Fruit fly (Drosophila melanogaster) whole organism, embryonic: Measurements from ENCODE around the gene Gr98d.

Experiments
- Abd-B ChIP-seq: fragments of 200-800 bp; sonication (Bioruptor generic); optimal IDR thresholded peaks from 2 replicates; lab custom pipeline; 2018; ENCODE audit warnings: missing biosample characterization, mild to moderate bottlenecking, missing genetic modification characterization, moderate library complexity
- Ada2b ChIP-seq: fragments of 200-800 bp; sonication (Bioruptor generic); IDR thresholded peaks from 2 replicates; pipeline ENCODE4 v1.3.6; 2022; ENCODE audit warnings: missing biosample characterization, missing genetic modification characterization
- Bgb ChIP-seq: fragments of 200-800 bp; sonication (Bioruptor generic); IDR thresholded peaks from 2 replicates; pipeline ENCODE4 v1.3.6; 2022; ENCODE audit warnings: missing biosample characterization, missing genetic modification characterization; ENCODE audit not compliant: partially characterized antibody
- CG10654 ChIP-seq: fragments of 200-800 bp; sonication (Bioruptor generic); optimal IDR thresholded peaks from 2 replicates; lab custom pipeline; 2016; ENCODE audit warnings: missing biosample characterization, missing genetic modification characterization
- CG11398 ChIP-seq: fragments of 200-800 bp; sonication (Bioruptor generic); optimal IDR thresholded peaks from 2 replicates; lab custom pipeline; 2016; ENCODE audit warnings: missing biosample characterization, missing genetic modification characterization
- CG12391 ChIP-seq: fragments of 200-800 bp; sonication (Bioruptor generic); optimal IDR thresholded peaks from 3 replicates; lab custom pipeline; 2018; ENCODE audit warnings: missing biosample characterization, mild to moderate bottlenecking, missing genetic modification characterization, moderate library complexity
- CG12769 ChIP-seq: fragments of 200-800 bp; sonication (Bioruptor generic); optimal IDR thresholded peaks from 2 replicates; lab custom pipeline; 2019; ENCODE audit warnings: missing biosample characterization, mild to moderate bottlenecking, missing genetic modification characterization, moderate library complexity
- CG15073 ChIP-seq: fragments of 200-800 bp; sonication (Bioruptor generic); optimal IDR thresholded peaks from 2 replicates; lab custom pipeline; 2016; ENCODE audit warnings: missing biosample characterization, missing genetic modification characterization
- CG15514 ChIP-seq: fragments of 200-800 bp; sonication (Bioruptor generic); optimal IDR thresholded peaks from 3 replicates; lab custom pipeline; 2017; ENCODE audit warnings: missing biosample characterization, missing genetic modification characterization, mild to moderate bottlenecking, moderate library complexity, missing genetic modification reagents
- CG16813 ChIP-seq: fragments of 200-800 bp; sonication (Bioruptor generic); IDR thresholded peaks from 3 replicates; pipeline ENCODE4 v1.3.6; 2022; ENCODE audit warnings: missing biosample characterization, missing genetic modification characterization; ENCODE audit not compliant: partially characterized antibody
- CG17802 ChIP-seq: fragments of 200-800 bp; sonication (Bioruptor generic); optimal IDR thresholded peaks from 2 replicates; lab custom pipeline; 2018; ENCODE audit warnings: missing biosample characterization, mild to moderate bottlenecking, missing genetic modification characterization, moderate library complexity
- CG17829 ChIP-seq: fragments of 200-800 bp; optimal IDR thresholded peaks from 2 replicates; lab custom pipeline; 2019; ENCODE audit warnings: missing biosample characterization, mild to moderate bottlenecking, missing genetic modification characterization, moderate library complexity
- CG18619 ChIP-seq: fragments of 200-800 bp; sonication (Bioruptor generic); optimal IDR thresholded peaks from 3 replicates; lab custom pipeline; 2017; ENCODE audit warnings: missing biosample characterization, mild to moderate bottlenecking, missing genetic modification characterization
- CG31365 ChIP-seq: fragments of 200-800 bp; sonication (Bioruptor generic); optimal IDR thresholded peaks from 2 replicates; lab custom pipeline; 2018; ENCODE audit warnings: missing biosample characterization, mild to moderate bottlenecking, missing genetic modification characterization
- CG4707 ChIP-seq: fragments of 200-800 bp; sonication (Bioruptor generic); optimal IDR thresholded peaks from 2 replicates; lab custom pipeline; 2018; ENCODE audit warnings: missing biosample characterization, mild to moderate bottlenecking, missing genetic modification characterization, moderate library complexity
- CG6791 ChIP-seq: fragments of 200-800 bp; sonication (Bioruptor generic); IDR thresholded peaks from 3 replicates; pipeline ENCODE4 v1.3.6; 2022; ENCODE audit warnings: missing biosample characterization, missing genetic modification characterization; ENCODE audit not compliant: partially characterized antibody
- CHES-1-like ChIP-seq: fragments of 200-800 bp; sonication (Bioruptor generic); optimal IDR thresholded peaks from 2 replicates; lab custom pipeline; 2016; ENCODE audit warnings: missing biosample characterization, missing genetic modification characterization
- CkIIα-i1 ChIP-seq: fragments of 200-800 bp; sonication (Bioruptor generic); IDR thresholded peaks from 2 replicates; pipeline ENCODE4 v1.3.6; 2022; ENCODE audit warnings: missing biosample characterization, missing genetic modification characterization
- D19B ChIP-seq: fragments of 200-800 bp; sonication (Bioruptor generic); optimal IDR thresholded peaks from 2 replicates; lab custom pipeline; 2017; ENCODE audit warnings: missing biosample characterization, mild to moderate bottlenecking, missing genetic modification characterization
- Dek ChIP-seq: fragments of 200-800 bp; sonication (Bioruptor generic); optimal IDR thresholded peaks from 3 replicates; lab custom pipeline; 2019; ENCODE audit warnings: missing biosample characterization, mild to moderate bottlenecking, missing genetic modification characterization, moderate library complexity
- Fer1 ChIP-seq: fragments of 200-800 bp; sonication (Bioruptor generic); optimal IDR thresholded peaks from 2 replicates; lab custom pipeline; 2017; ENCODE audit warnings: missing biosample characterization, mild to moderate bottlenecking, missing genetic modification characterization
- Gug ChIP-seq: fragments of 200-800 bp; sonication (Bioruptor generic); IDR thresholded peaks from 4 replicates; pipeline ENCODE4 v1.3.6; 2022; ENCODE audit warnings: missing biosample characterization, missing genetic modification characterization
- H15 ChIP-seq: fragments of 200-800 bp; sonication (Bioruptor generic); IDR thresholded peaks from 3 replicates; pipeline ENCODE4 v1.3.6; 2022; ENCODE audit warnings: missing biosample characterization, missing genetic modification characterization
- HHEX ChIP-seq: fragments of 200-800 bp; sonication (Bioruptor generic); optimal IDR thresholded peaks from 3 replicates; lab custom pipeline; 2017; ENCODE audit warnings: missing biosample characterization, mild to moderate bottlenecking, missing genetic modification characterization, missing genetic modification reagents
- Hmr ChIP-seq: fragments of 200-800 bp; sonication (Bioruptor generic); optimal IDR thresholded peaks from 3 replicates; lab custom pipeline; 2017; ENCODE audit warnings: mild to moderate bottlenecking, missing biosample characterization, missing genetic modification reagents, missing genetic modification characterization
- Hr39 ChIP-seq: fragments of >200 bp; optimal IDR thresholded peaks from 2 replicates; lab custom pipeline; 2017
- Lim3 ChIP-seq: fragments of 200-800 bp; sonication (Bioruptor generic); IDR thresholded peaks from 2 replicates; pipeline ENCODE4 v1.3.6; 2022; ENCODE audit warnings: missing biosample characterization, missing genetic modification characterization
- Mrtf ChIP-seq: fragments of 200-800 bp; sonication (Bioruptor generic); IDR thresholded peaks from 3 replicates; pipeline ENCODE4 v1.3.6; 2022; ENCODE audit warnings: missing biosample characterization, missing genetic modification characterization
- Myb ChIP-seq: fragments of 200-800 bp; sonication (Bioruptor generic); optimal IDR thresholded peaks from 2 replicates; lab custom pipeline; 2016; ENCODE audit warnings: missing biosample characterization, missing genetic modification characterization
- PHDP ChIP-seq: fragments of 200-800 bp; sonication (Bioruptor generic); optimal IDR thresholded peaks from 3 replicates; lab custom pipeline; 2018; ENCODE audit warnings: missing biosample characterization, mild to moderate bottlenecking, missing genetic modification characterization, moderate library complexity
- Sry-β ChIP-seq: fragments of 200-800 bp; sonication (Bioruptor generic); optimal IDR thresholded peaks from 2 replicates; lab custom pipeline; 2018; ENCODE audit warnings: missing biosample characterization, mild to moderate bottlenecking, missing genetic modification characterization, moderate library complexity
- Xrp1 ChIP-seq: fragments of 200-800 bp; sonication (Bioruptor generic); IDR thresholded peaks from 2 replicates; pipeline ENCODE4 v1.3.6; 2022; ENCODE audit warnings: missing biosample characterization, missing genetic modification characterization
- amos ChIP-seq: fragments of 200-800 bp; sonication (Bioruptor generic); IDR thresholded peaks from 2 replicates; pipeline ENCODE4 v1.3.6; 2022; ENCODE audit warnings: missing biosample characterization, missing genetic modification characterization; ENCODE audit not compliant: partially characterized antibody
- bbx ChIP-seq: fragments of 200-800 bp; sonication (Bioruptor generic); IDR thresholded peaks from 2 replicates; pipeline ENCODE4 v1.3.6; 2022; ENCODE audit warnings: missing biosample characterization, missing genetic modification characterization; ENCODE audit not compliant: partially characterized antibody
- eve ChIP-seq, 2 experiments: fragments of >200 bp; optimal IDR thresholded peaks; 2 replicates each; lab custom pipeline; 2017; ENCODE audit warnings: missing biosample characterization in 2 of 2, missing genetic modification characterization in 2 of 2
- gcm ChIP-seq: fragments of 200-800 bp; sonication (Bioruptor generic); optimal IDR thresholded peaks from 2 replicates; lab custom pipeline; 2019; ENCODE audit warnings: missing biosample characterization, mild to moderate bottlenecking, missing genetic modification characterization, moderate library complexity
- ham ChIP-seq: fragments of 200-800 bp; sonication (Bioruptor generic); IDR thresholded peaks from 2 replicates; pipeline ENCODE4 v1.3.6; 2022; ENCODE audit warnings: missing biosample characterization, missing genetic modification characterization
- inv ChIP-seq: fragments of 200-800 bp; sonication (Bioruptor generic); IDR thresholded peaks from 2 replicates; pipeline ENCODE4 v1.3.6; 2022; ENCODE audit warnings: missing biosample characterization, missing genetic modification characterization; ENCODE audit not compliant: partially characterized antibody
- knrl ChIP-seq: fragments of 200-800 bp; sonication (Bioruptor generic); IDR thresholded peaks from 3 replicates; pipeline ENCODE4 v1.3.6; 2022; ENCODE audit warnings: missing biosample characterization, missing genetic modification characterization; ENCODE audit not compliant: partially characterized antibody
- luna ChIP-seq: fragments of 200-800 bp; sonication (Bioruptor generic); optimal IDR thresholded peaks from 2 replicates; lab custom pipeline; 2016; ENCODE audit warnings: missing biosample characterization, missing genetic modification characterization
- nau ChIP-seq: fragments of 200-800 bp; sonication (Bioruptor generic); optimal IDR thresholded peaks from 3 replicates; lab custom pipeline; 2017; ENCODE audit warnings: missing biosample characterization, mild to moderate bottlenecking, missing genetic modification characterization, missing genetic modification reagents
- phol ChIP-seq: fragments of 200-800 bp; sonication (Bioruptor generic); optimal IDR thresholded peaks from 3 replicates; lab custom pipeline; 2018; ENCODE audit warnings: missing biosample characterization, mild to moderate bottlenecking, missing genetic modification characterization, moderate library complexity
- pita ChIP-seq: fragments of 200-800 bp; sonication (Bioruptor generic); optimal IDR thresholded peaks from 2 replicates; lab custom pipeline; 2017; ENCODE audit warnings: missing biosample characterization, mild to moderate bottlenecking, missing genetic modification characterization
- sc ChIP-seq, 3 experiments: fragments of >200 bp in 2 of 3; fragments of 200-800 bp in 1 of 3; sonication (Bioruptor generic) in 1 of 3; optimal IDR thresholded peaks; 2 replicates in 2 of 3; 3 replicates in 1 of 3; lab custom pipeline; 2017; ENCODE audit warnings: mild to moderate bottlenecking in 1 of 3, missing biosample characterization in 1 of 3, missing genetic modification characterization in 1 of 3, missing genetic modification reagents in 1 of 3
- sens ChIP-seq: fragments of 200-800 bp; sonication (Bioruptor generic); peaks from one replicate; lab custom pipeline; 2016; ENCODE audit warnings: missing biosample characterization, missing genetic modification characterization
- slbo ChIP-seq: fragments of 200-800 bp; sonication (Bioruptor generic); IDR thresholded peaks from 2 replicates; pipeline ENCODE4 v1.3.6; 2022; ENCODE audit warnings: missing biosample characterization, missing genetic modification characterization
- so ChIP-seq: fragments of 200-800 bp; sonication (Bioruptor generic); IDR thresholded peaks from 3 replicates; pipeline ENCODE4 v1.3.6; 2022; ENCODE audit warnings: missing biosample characterization, missing genetic modification characterization
- trem ChIP-seq: fragments of 200-800 bp; optimal IDR thresholded peaks from 3 replicates; lab custom pipeline; 2019; ENCODE audit warnings: missing biosample characterization, mild to moderate bottlenecking, missing genetic modification characterization, moderate library complexity
- twi ChIP-seq: fragments of 200-800 bp; optimal IDR thresholded peaks from 2 replicates; lab custom pipeline; 2019; ENCODE audit warnings: missing biosample characterization, mild to moderate bottlenecking, missing genetic modification characterization, moderate library complexity

Gene Gr98d

dm6 chr3R:27547378-27547949 lies 1.6 kb downstream of the Gr98d start:
- TF ChIP-seq CG15514 (GFP tag; lab: Kevin White, UChicago) (no peak), amos (GFP tag; lab: Robert Waterston, UW) (peak; percentile 69), Dek (peak; percentile 16), gcm (GFP tag; lab: Kevin White, UChicago) (no peak), Bgb (GFP tag; lab: Robert Waterston, UW) (peak; percentile 77), pita (peak; percentile 22), CG4707 (GFP tag; lab: Kevin White, UChicago) (no peak), eve (GFP tag; optimal IDR thresholded peaks at IDR 0.05; lab: Kevin White, UChicago) (no peak), CG6791 (GFP tag; lab: Robert Waterston, UW) (peak; percentile 52; the same call in 1 of the 3 replicates), Lim3 (GFP tag; lab: Robert Waterston, UW) (no peak), bbx (GFP tag; lab: Robert Waterston, UW) (peak; percentile 44; the same call in 1 of the 2 replicates), sens (GFP tag; lab: Kevin White, UChicago) (peak; percentile 58), so (0 out of 3 replicates have a peak, but pooled peaks have one; percentile 25), Mrtf (GFP tag; lab: Robert Waterston, UW) (no peak), Ada2b (GFP tag; lab: Robert Waterston, UW) (0 out of 2 replicates have a peak, but pooled peaks have one; percentile 15), luna (GFP tag; lab: Kevin White, UChicago) (no peak), ham (GFP tag; lab: Robert Waterston, UW) (no peak), Hmr (GFP tag; lab: Kevin White, UChicago) (no peak), Fer1 (GFP tag; lab: Kevin White, UChicago) (no peak), twi (tag; lab: Kevin White, UChicago) (no peak), CkIIα-i1 (GFP tag; lab: Robert Waterston, UW) (no peak), HHEX (GFP tag; lab: Kevin White, UChicago) (no peak), sc (optimal IDR thresholded peaks at IDR 0.05; lab: Kevin White, UChicago) (no peak), sc (GFP tag; optimal IDR thresholded peaks at IDR 0.05; lab: Kevin White, UChicago) (no peak), slbo (peak; percentile 10; the same call in 1 of the 2 replicates), Gug (GFP tag; lab: Robert Waterston, UW) (no peak), CG18619 (GFP tag; lab: Kevin White, UChicago) (no peak), Myb (no peak), CG17829 (no peak), CG16813 (GFP tag; lab: Robert Waterston, UW) (peak; percentile 72), Hr39 (lab: Kevin White, UChicago) (no peak), CG11398 (no peak), CHES-1-like (GFP tag; lab: Kevin White, UChicago) (no peak), trem (tag; lab: Kevin White, UChicago) (peak; percentile 1), D19B (no peak), nau (GFP tag; lab: Kevin White, UChicago) (no peak), H15 (GFP tag; lab: Robert Waterston, UW) (no peak), knrl (GFP tag; lab: Robert Waterston, UW) (peak; percentile 76), CG15073 (GFP tag; lab: Kevin White, UChicago) (peak; percentile 96), phol (tag; lab: Kevin White, UChicago) (peak; percentile 4), Xrp1 (0 out of 2 replicates have a peak, but pooled peaks have one; percentile 11), Abd-B (GFP tag; lab: Kevin White, UChicago) (peak; percentile 28), PHDP (tag; lab: Kevin White, UChicago) (no peak), CG10654 (no peak), CG31365 (tag; lab: Kevin White, UChicago) (no peak), Sry-β (no peak), CG12391 (tag; lab: Kevin White, UChicago) (peak; percentile 31), inv (GFP tag; lab: Robert Waterston, UW) (peak; percentile 40; the same call in 1 of the 2 replicates), CG17802 (no peak), CG12769 (tag; lab: Kevin White, UChicago) (no peak)
